Fruit fly (Drosophila melanogaster) S2 (cell line): ENCODE measurements around the gene Josd.

ENCODE experiments used
- CG8478 ChIP-seq: fragments of >200 bp; optimal IDR thresholded peaks from 2 replicates; lab custom pipeline; 2018
- CTCF ChIP-seq, 2 experiments: fragments of >200 bp; optimal IDR thresholded peaks; 2 replicates each; lab custom pipeline; 2018

DNA sequence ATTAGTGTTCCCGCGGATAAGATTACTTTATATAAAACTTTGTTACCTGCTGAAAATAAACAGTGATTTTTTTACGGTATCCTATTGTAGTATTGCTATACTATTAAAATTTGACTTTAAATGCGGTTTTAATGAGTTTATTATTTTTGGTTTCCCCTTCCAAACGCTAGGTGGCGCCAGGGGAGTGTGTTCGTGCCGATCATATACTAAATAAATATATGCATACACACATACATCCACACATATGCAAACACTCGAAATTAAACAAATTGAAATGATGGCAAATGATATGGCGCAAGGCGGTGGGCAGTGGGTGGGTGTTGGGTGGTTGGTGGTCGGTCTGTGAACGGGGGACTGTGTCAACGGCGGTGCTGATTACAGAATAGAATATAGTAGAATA lies 7.3 kb upstream of the Josd start:
- peak; percentile 65 to 79 for TF ChIP-seq CTCF (optimal IDR thresholded peaks at IDR 0.05; lab: Kevin White, UChicago)
- no peak for TF ChIP-seq CG8478 (lab: Kevin White, UChicago)
